Worm (Caenorhabditis elegans) whole organism, mixed stage, embryonic: Measurements from ENCODE around the gene srab-11.

Experiments used
- M03D4.4 ChIP-seq: sonication (generic microtip); optimal IDR thresholded peaks from 2 replicates; lab custom pipeline; 2017; ENCODE audit warnings: mild to moderate bottlenecking, missing genetic modification characterization, missing compliant biosample characterization
- bed-3 ChIP-seq: fragments of 200-800 bp; sonication (Bioruptor generic); optimal IDR thresholded peaks from 3 replicates; lab custom pipeline; 2018; ENCODE audit warnings: mild to moderate bottlenecking, missing genetic modification characterization, moderate library complexity, missing compliant biosample characterization
- blmp-1 ChIP-seq: fragments of 150-350 bp; optimal IDR thresholded peaks from 2 replicates; lab custom pipeline; 2014; ENCODE audit warnings: missing biosample characterization, missing genetic modification characterization
- ceh-43 ChIP-seq: fragments of 200-800 bp; sonication (Bioruptor generic); optimal IDR thresholded peaks from 2 replicates; lab custom pipeline; 2018; ENCODE audit warnings: mild to moderate bottlenecking, missing genetic modification characterization, moderate library complexity, missing compliant biosample characterization
- ceh-83 ChIP-seq: fragments of 200-800 bp; sonication (Bioruptor generic); optimal IDR thresholded peaks from 2 replicates; lab custom pipeline; 2018; ENCODE audit warnings: mild to moderate bottlenecking, missing genetic modification characterization, missing compliant biosample characterization
- cnd-1 ChIP-seq: fragments of 200-800 bp; sonication (Bioruptor generic); optimal IDR thresholded peaks from 2 replicates; lab custom pipeline; 2018; ENCODE audit warnings: mild to moderate bottlenecking, missing genetic modification characterization, missing compliant biosample characterization
- drap-1 ChIP-seq: fragments of 200-800 bp; sonication (Bioruptor generic); optimal IDR thresholded peaks from 3 replicates; lab custom pipeline; 2018; ENCODE audit warnings: mild to moderate bottlenecking, missing genetic modification characterization, missing compliant biosample characterization
- elt-1 ChIP-seq: sonication (generic microtip); optimal IDR thresholded peaks from 2 replicates; lab custom pipeline; 2017; ENCODE audit warnings: missing genetic modification characterization, mild to moderate bottlenecking, missing compliant biosample characterization, antibody characterized with exemption, moderate library complexity, borderline replicate concordance; ENCODE audit not compliant: insufficient read depth
- elt-3 ChIP-seq: fragments of 150-350 bp; optimal IDR thresholded peaks from 2 replicates; lab custom pipeline; 2014; ENCODE audit warnings: missing biosample characterization, missing genetic modification characterization
- flh-1 ChIP-seq: fragments of 200-800 bp; sonication (Bioruptor generic); optimal IDR thresholded peaks from 2 replicates; lab custom pipeline; 2018; ENCODE audit warnings: mild to moderate bottlenecking, missing genetic modification characterization, moderate library complexity, missing compliant biosample characterization
- ham-2 ChIP-seq: fragments of 200-800 bp; sonication (Bioruptor generic); optimal IDR thresholded peaks from 2 replicates; lab custom pipeline; 2018; ENCODE audit warnings: mild to moderate bottlenecking, missing genetic modification characterization, missing compliant biosample characterization
- lin-13 ChIP-seq: fragments of 150-350 bp; optimal IDR thresholded peaks from 2 replicates; lab custom pipeline; 2014; ENCODE audit warnings: missing biosample characterization, missing genetic modification characterization
- lin-32 ChIP-seq: fragments of 200-800 bp; sonication (Bioruptor generic); optimal IDR thresholded peaks from 2 replicates; lab custom pipeline; 2018; ENCODE audit warnings: mild to moderate bottlenecking, missing genetic modification characterization, missing compliant biosample characterization
- lsy-2 ChIP-seq: fragments of 150-350 bp; optimal IDR thresholded peaks from 2 replicates; lab custom pipeline; 2014; ENCODE audit warnings: missing biosample characterization, missing genetic modification characterization
- mab-5 ChIP-seq: fragments of 150-350 bp; optimal IDR thresholded peaks from 2 replicates; lab custom pipeline; 2014; ENCODE audit warnings: missing biosample characterization, missing genetic modification characterization
- mep-1 ChIP-seq: fragments of 150-350 bp; optimal IDR thresholded peaks from 2 replicates; lab custom pipeline; 2017; ENCODE audit warnings: missing biosample characterization, missing genetic modification reagents, missing genetic modification characterization, inconsistent platforms
- mls-2 ChIP-seq: sonication (generic microtip); optimal IDR thresholded peaks from 2 replicates; lab custom pipeline; 2016; ENCODE audit warnings: mild to moderate bottlenecking, missing genetic modification characterization, moderate library complexity, missing compliant biosample characterization
- nhr-12 ChIP-seq: fragments of 150-350 bp; optimal IDR thresholded peaks from 2 replicates; lab custom pipeline; 2014; ENCODE audit warnings: missing biosample characterization, missing genetic modification characterization
- nhr-2 ChIP-seq: fragments of 150-350 bp; optimal IDR thresholded peaks from 2 replicates; lab custom pipeline; 2014; ENCODE audit warnings: missing biosample characterization, missing genetic modification characterization
- nhr-237 ChIP-seq: fragments of 150-350 bp; optimal IDR thresholded peaks from 2 replicates; lab custom pipeline; 2014; ENCODE audit warnings: missing biosample characterization, missing genetic modification characterization
- nhr-28 ChIP-seq: fragments of 150-350 bp; optimal IDR thresholded peaks from 2 replicates; lab custom pipeline; 2014; ENCODE audit warnings: missing biosample characterization, missing genetic modification characterization
- nhr-76 ChIP-seq: sonication (generic microtip); optimal IDR thresholded peaks from 2 replicates; lab custom pipeline; 2017; ENCODE audit warnings: missing biosample characterization, missing genetic modification characterization
- pha-4 ChIP-seq: fragments of 150-350 bp; optimal IDR thresholded peaks from 2 replicates; lab custom pipeline; 2018; ENCODE audit warnings: missing biosample characterization, missing genetic modification reagents, missing genetic modification characterization
- sem-2 ChIP-seq: fragments of 200-800 bp; sonication (Bioruptor generic); optimal IDR thresholded peaks from 2 replicates; lab custom pipeline; 2018; ENCODE audit warnings: mild to moderate bottlenecking, missing genetic modification characterization, missing compliant biosample characterization
- snpc-4 ChIP-seq: fragments of 150-350 bp; optimal IDR thresholded peaks from 2 replicates; lab custom pipeline; 2014; ENCODE audit warnings: missing biosample characterization, missing genetic modification characterization
- sptf-1 ChIP-seq: sonication (generic microtip); optimal IDR thresholded peaks from 2 replicates; lab custom pipeline; 2017; ENCODE audit warnings: mild to moderate bottlenecking, missing genetic modification characterization, moderate library complexity, missing compliant biosample characterization
- tbx-8 ChIP-seq: fragments of 200-800 bp; sonication (Bioruptor generic); optimal IDR thresholded peaks from 2 replicates; lab custom pipeline; 2018; ENCODE audit warnings: mild to moderate bottlenecking, missing genetic modification characterization, moderate library complexity, missing compliant biosample characterization
- unc-120 ChIP-seq: sonication (generic microtip); optimal IDR thresholded peaks from 2 replicates; lab custom pipeline; 2017; ENCODE audit warnings: missing genetic modification characterization, missing compliant biosample characterization; ENCODE audit not compliant: poor library complexity, severe bottlenecking
- unc-39 ChIP-seq: fragments of 150-350 bp; optimal IDR thresholded peaks from 2 replicates; lab custom pipeline; 2014; ENCODE audit warnings: missing biosample characterization, missing genetic modification characterization
- unc-62 ChIP-seq: fragments of 150-350 bp; optimal IDR thresholded peaks from 2 replicates; lab custom pipeline; 2014; ENCODE audit warnings: missing biosample characterization, missing genetic modification reagents, missing genetic modification characterization
- zip-8 ChIP-seq: fragments of 150-350 bp; optimal IDR thresholded peaks from 2 replicates; lab custom pipeline; 2014; ENCODE audit warnings: missing biosample characterization, missing genetic modification characterization
- ztf-11 ChIP-seq: fragments of 150-350 bp; optimal IDR thresholded peaks from 2 replicates; lab custom pipeline; 2014; ENCODE audit warnings: missing biosample characterization, missing genetic modification characterization

srab-11 gene

ce11 chrV:3176161-3176560 lies 29.3 kb upstream of the srab-11 start, which contains the start of gene srab-8:
srab-8 (plus strand) TSS chrV:3176461.
- TF ChIP-seq unc-39 (tag; lab: Kevin White, UChicago) (no peak), cnd-1 (tag; lab: Kevin White, UChicago) (no peak), nhr-12 (tag; lab: Kevin White, UChicago) (no peak), unc-62 (no peak), M03D4.4 (no peak), flh-1 (GFP tag; lab: Kevin White, UChicago) (no peak), unc-120 (tag; lab: Kevin White, UChicago) (no peak), nhr-76 (no peak), ceh-43 (GFP tag; lab: Kevin White, UChicago) (no peak), drap-1 (no peak), ceh-83 (GFP tag; lab: Kevin White, UChicago) (no peak), tbx-8 (GFP tag; lab: Kevin White, UChicago) (no peak), nhr-28 (tag; lab: Kevin White, UChicago) (no peak), zip-8 (tag; lab: Kevin White, UChicago) (no peak), ztf-11 (tag; lab: Kevin White, UChicago) (no peak), sptf-1 (tag; lab: Kevin White, UChicago) (no peak), lsy-2 (tag; lab: Kevin White, UChicago) (no peak), snpc-4 (tag; lab: Kevin White, UChicago) (no peak), elt-3 (tag; lab: Kevin White, UChicago) (no peak)

ce11 chrV:3171625-3172024 lies 24.8 kb upstream of the srab-11 start:
- TF ChIP-seq blmp-1 (tag; lab: Kevin White, UChicago) (no peak), ceh-43 (GFP tag; lab: Kevin White, UChicago) (no peak), bed-3 (GFP tag; lab: Kevin White, UChicago) (no peak), nhr-2 (tag; lab: Kevin White, UChicago) (no peak), ham-2 (GFP tag; lab: Kevin White, UChicago) (no peak), snpc-4 (tag; lab: Kevin White, UChicago) (no peak), nhr-237 (tag; lab: Kevin White, UChicago) (no peak), tbx-8 (GFP tag; lab: Kevin White, UChicago) (no peak), unc-62 (no peak)

DNA sequence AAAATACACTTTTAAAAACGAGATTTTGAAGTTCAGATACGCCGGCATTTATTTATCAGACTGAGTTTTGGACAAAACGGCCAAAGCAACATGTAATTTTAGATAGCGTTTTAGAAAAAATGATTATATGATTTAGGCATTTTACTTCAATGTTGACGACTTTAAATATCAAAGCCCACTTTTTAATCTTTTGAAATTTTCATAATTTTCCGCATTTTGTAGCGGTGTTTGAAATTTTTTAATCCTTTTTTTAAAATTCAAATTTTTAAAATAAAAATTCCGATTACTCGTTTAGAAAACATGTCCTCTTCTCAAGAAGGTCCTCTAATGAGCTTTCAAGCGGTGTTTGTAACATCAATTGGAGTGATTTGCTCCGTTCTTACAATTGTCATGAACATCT lies 23.0 kb upstream of the srab-11 start, which contains the start of gene srbc-6:
Gene srbc-6, plus strand, starts transcription at position 301 of the 400 bp plus-strand sequence.
- TF ChIP-seq ham-2 (GFP tag; lab: Kevin White, UChicago) (no peak), zip-8 (tag; lab: Kevin White, UChicago) (no peak), elt-1 (no peak), lin-13 (tag; lab: Kevin White, UChicago) (no peak), nhr-2 (tag; lab: Kevin White, UChicago) (no peak), nhr-12 (tag; lab: Kevin White, UChicago) (no peak), lin-32 (no peak), snpc-4 (tag; lab: Kevin White, UChicago) (no peak), mab-5 (tag; lab: Kevin White, UChicago) (no peak), ceh-83 (GFP tag; lab: Kevin White, UChicago) (no peak), sem-2 (GFP tag; lab: Kevin White, UChicago) (no peak), pha-4 (no peak), mep-1 (tag; lab: Kevin White, UChicago) (no peak), mls-2 (tag; lab: Kevin White, UChicago) (no peak)

DNA sequence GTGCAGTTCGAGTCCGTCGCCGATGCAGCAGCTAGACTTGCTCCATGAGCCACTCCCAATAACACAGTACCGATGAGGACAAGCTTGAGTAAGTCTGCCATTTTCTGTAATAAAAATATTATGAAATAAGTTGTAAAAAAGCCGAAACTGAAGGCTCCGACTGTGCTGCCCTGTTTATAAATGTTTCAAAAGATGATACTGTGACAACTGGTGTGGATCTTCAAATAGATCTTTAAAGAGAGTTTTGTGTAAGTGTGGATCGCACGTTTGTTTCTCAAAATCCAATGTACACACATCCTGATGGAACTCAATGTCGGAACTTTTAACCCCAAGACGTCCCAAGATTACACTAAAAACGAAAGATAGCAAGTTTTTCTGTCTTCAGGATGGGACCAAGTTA lies 21.8 kb upstream of the srab-11 start, which contains the start of gene C36C5.15:
Gene C36C5.15, minus strand, starts transcription at position 101 of the 400 bp plus-strand sequence.
- no peak for TF ChIP-seq blmp-1 (tag; lab: Kevin White, UChicago)
- TF ChIP-seq ceh-43 (GFP tag; lab: Kevin White, UChicago) = no peak
- no peak for TF ChIP-seq sem-2 (GFP tag; lab: Kevin White, UChicago)
- no peak for TF ChIP-seq elt-3 (tag; lab: Kevin White, UChicago)
- TF ChIP-seq unc-39 (tag; lab: Kevin White, UChicago) = no peak
- no peak for TF ChIP-seq mab-5 (tag; lab: Kevin White, UChicago)
- no peak for TF ChIP-seq mep-1 (tag; lab: Kevin White, UChicago)
- no peak for TF ChIP-seq pha-4
- TF ChIP-seq nhr-28 (tag; lab: Kevin White, UChicago) = no peak
- TF ChIP-seq ceh-83 (GFP tag; lab: Kevin White, UChicago) = no peak
- TF ChIP-seq, all 35 proteins: peak for 0
